Worm (Caenorhabditis elegans) whole organism, L3 larva: ENCODE measurements around the gene F46B6.5.

ENCODE experiments used
- R02D3.7 ChIP-seq: fragments of 150-350 bp; optimal IDR thresholded peaks from 2 replicates; lab custom pipeline; 2014; ENCODE audit warnings: missing biosample characterization, missing genetic modification characterization
- ZK546.5 ChIP-seq: sonication (generic microtip); optimal IDR thresholded peaks from 2 replicates; lab custom pipeline; 2017; ENCODE audit warnings: missing biosample characterization, missing genetic modification characterization
- aly-2 ChIP-seq: fragments of 150-350 bp; optimal IDR thresholded peaks from 2 replicates; lab custom pipeline; 2014; ENCODE audit warnings: missing biosample characterization, missing genetic modification characterization
- ama-1 ChIP-seq: fragments of 150-350 bp; optimal IDR thresholded peaks from 2 replicates; lab custom pipeline; 2018
- ceh-28 ChIP-seq: fragments of 150-350 bp; optimal IDR thresholded peaks from 2 replicates; lab custom pipeline; 2014; ENCODE audit warnings: missing biosample characterization, missing genetic modification reagents, missing genetic modification characterization
- ceh-82 ChIP-seq: fragments of 150-350 bp; optimal IDR thresholded peaks from 2 replicates; lab custom pipeline; 2014; ENCODE audit warnings: missing biosample characterization, missing genetic modification characterization
- ceh-9 ChIP-seq: sonication (generic microtip); optimal IDR thresholded peaks from 2 replicates; lab custom pipeline; 2018; ENCODE audit warnings: missing biosample characterization, missing genetic modification characterization
- daf-12 ChIP-seq: fragments of 150-350 bp; optimal IDR thresholded peaks from 2 replicates; lab custom pipeline; 2014; ENCODE audit warnings: missing biosample characterization, missing genetic modification reagents, missing genetic modification characterization
- egl-27 ChIP-seq: sonication (generic microtip); optimal IDR thresholded peaks from 4 replicates; lab custom pipeline; 2017; ENCODE audit warnings: missing biosample characterization, missing genetic modification reagents, missing genetic modification characterization
- elt-1 ChIP-seq: fragments of 150-350 bp; optimal IDR thresholded peaks from 2 replicates; lab custom pipeline; 2014; ENCODE audit warnings: missing biosample characterization, missing genetic modification characterization
- elt-2 ChIP-seq: sonication (generic microtip); optimal IDR thresholded peaks from 2 replicates; lab custom pipeline; 2016; ENCODE audit warnings: missing genetic modification reagents, mild to moderate bottlenecking, missing genetic modification characterization, missing compliant biosample characterization
- elt-3 ChIP-seq, 3 experiments: fragments of 150-350 bp in 1 of 3; sonication (generic microtip) in 2 of 3; optimal IDR thresholded peaks; 2 replicates in 2 of 3; 4 replicates in 1 of 3; lab custom pipeline; 2014 to 2017; ENCODE audit warnings: missing biosample characterization in 3 of 3, missing genetic modification characterization in 3 of 3
- eor-1 ChIP-seq, 2 experiments: fragments of 150-350 bp; optimal IDR thresholded peaks; 2 replicates each; lab custom pipeline; 2014 to 2018; ENCODE audit warnings: missing biosample characterization in 2 of 2, missing genetic modification characterization in 2 of 2
- fkh-10 ChIP-seq: sonication (generic microtip); optimal IDR thresholded peaks from 2 replicates; lab custom pipeline; 2017; ENCODE audit warnings: missing biosample characterization, missing genetic modification reagents, missing genetic modification characterization
- hmg-11 ChIP-seq: sonication (generic microtip); optimal IDR thresholded peaks from 2 replicates; lab custom pipeline; 2016; ENCODE audit warnings: missing genetic modification characterization, missing compliant biosample characterization
- jun-1 ChIP-seq: fragments of 150-350 bp; optimal IDR thresholded peaks from 2 replicates; lab custom pipeline; 2014; ENCODE audit warnings: missing biosample characterization, missing genetic modification reagents, missing genetic modification characterization
- lin-15B ChIP-seq: fragments of 150-350 bp; optimal IDR thresholded peaks from 2 replicates; lab custom pipeline; 2014; ENCODE audit warnings: missing biosample characterization, missing genetic modification characterization
- lin-39 ChIP-seq: fragments of 150-350 bp; optimal IDR thresholded peaks from 2 replicates; lab custom pipeline; 2018; ENCODE audit warnings: missing biosample characterization, missing genetic modification reagents, missing genetic modification characterization
- lsy-12 ChIP-seq: sonication (generic microtip); optimal IDR thresholded peaks from 2 replicates; lab custom pipeline; 2016; ENCODE audit warnings: mild to moderate bottlenecking, missing genetic modification characterization, missing compliant biosample characterization
- mml-1 ChIP-seq: fragments of 150-350 bp; sonication (generic microtip); optimal IDR thresholded peaks from 3 replicates; lab custom pipeline; 2014; ENCODE audit warnings: missing biosample characterization, missing genetic modification characterization
- nfya-1 ChIP-seq: sonication (generic microtip); optimal IDR thresholded peaks from 2 replicates; lab custom pipeline; 2017; ENCODE audit warnings: missing genetic modification characterization, mild to moderate bottlenecking, missing compliant biosample characterization, antibody characterized with exemption, moderate library complexity; ENCODE audit not compliant: insufficient read depth
- nhr-12 ChIP-seq: fragments of 150-350 bp; optimal IDR thresholded peaks from 2 replicates; lab custom pipeline; 2014; ENCODE audit warnings: missing biosample characterization, missing genetic modification characterization
- nhr-23 ChIP-seq: fragments of 150-350 bp; optimal IDR thresholded peaks from 2 replicates; lab custom pipeline; 2014; ENCODE audit warnings: missing biosample characterization, missing genetic modification reagents, missing genetic modification characterization
- nhr-237 ChIP-seq: fragments of 150-350 bp; optimal IDR thresholded peaks from 2 replicates; lab custom pipeline; 2014; ENCODE audit warnings: missing biosample characterization, missing genetic modification characterization
- nhr-25 ChIP-seq: sonication (generic microtip); optimal IDR thresholded peaks from 2 replicates; lab custom pipeline; 2017; ENCODE audit warnings: missing biosample characterization, missing genetic modification characterization
- nhr-28 ChIP-seq: fragments of 150-350 bp; optimal IDR thresholded peaks from 2 replicates; lab custom pipeline; 2014; ENCODE audit warnings: missing biosample characterization, missing genetic modification characterization
- nhr-43 ChIP-seq: sonication (generic microtip); optimal IDR thresholded peaks from 2 replicates; lab custom pipeline; 2016; ENCODE audit warnings: mild to moderate bottlenecking, missing genetic modification characterization, missing compliant biosample characterization; ENCODE audit not compliant: poor library complexity, severe bottlenecking
- nhr-76 ChIP-seq: fragments of 150-350 bp; sonication (generic microtip); optimal IDR thresholded peaks from 5 replicates; lab custom pipeline; 2014; ENCODE audit warnings: missing biosample characterization, missing genetic modification characterization
- nhr-77 ChIP-seq: fragments of 150-350 bp; optimal IDR thresholded peaks from 2 replicates; lab custom pipeline; 2014; ENCODE audit warnings: missing biosample characterization, missing genetic modification characterization
- pha-4 ChIP-seq: fragments of 150-350 bp; optimal IDR thresholded peaks from 2 replicates; lab custom pipeline; 2014; ENCODE audit warnings: missing biosample characterization, missing genetic modification reagents, missing genetic modification characterization
- pqm-1 ChIP-seq: fragments of 150-350 bp; optimal IDR thresholded peaks from 2 replicates; lab custom pipeline; 2017; ENCODE audit warnings: missing biosample characterization, missing genetic modification characterization, inconsistent platforms
- sea-2 ChIP-seq: fragments of 150-350 bp; sonication (generic microtip); optimal IDR thresholded peaks from 4 replicates; lab custom pipeline; 2014; ENCODE audit warnings: missing biosample characterization, missing genetic modification reagents, missing genetic modification characterization
- skn-1 ChIP-seq: fragments of 150-350 bp; optimal IDR thresholded peaks from 2 replicates; lab custom pipeline; 2014; ENCODE audit warnings: missing biosample characterization, missing genetic modification characterization
- snpc-4 ChIP-seq: fragments of 150-350 bp; optimal IDR thresholded peaks from 2 replicates; lab custom pipeline; 2014; ENCODE audit warnings: missing biosample characterization, missing genetic modification characterization
- tbx-2 ChIP-seq: sonication (generic microtip); optimal IDR thresholded peaks from 2 replicates; lab custom pipeline; 2016; ENCODE audit warnings: mild to moderate bottlenecking, missing genetic modification characterization, missing compliant biosample characterization
- unc-39 ChIP-seq: sonication (generic microtip); optimal IDR thresholded peaks from 4 replicates; lab custom pipeline; 2017; ENCODE audit warnings: missing biosample characterization, missing genetic modification characterization
- unc-62 ChIP-seq: fragments of 150-350 bp; sonication (generic microtip); optimal IDR thresholded peaks from 4 replicates; lab custom pipeline; 2014; ENCODE audit warnings: missing biosample characterization, missing genetic modification reagents, missing genetic modification characterization
- zag-1 ChIP-seq: fragments of 150-350 bp; optimal IDR thresholded peaks from 2 replicates; lab custom pipeline; 2014; ENCODE audit warnings: missing biosample characterization, missing genetic modification characterization
- ztf-4 ChIP-seq: fragments of 150-350 bp; optimal IDR thresholded peaks from 2 replicates; lab custom pipeline; 2014; ENCODE audit warnings: missing biosample characterization, missing genetic modification characterization

F46B6.5 gene

ce11 chrV:9789657-9790261, 6.9 kb upstream of the F46B6.5 start, which contains the start of gene ztf-7 (continued):
- no peak for TF ChIP-seq elt-3 (tag; optimal IDR thresholded peaks at IDR 0.05; lab: Kevin White, UChicago)
- no peak for TF ChIP-seq eor-1 (tag; optimal IDR thresholded peaks at IDR 0.05; lab: Kevin White, UChicago)
- TF ChIP-seq nhr-25 (tag; lab: Kevin White, UChicago), result peak; percentile 99
- no peak for TF ChIP-seq nhr-237 (tag; lab: Kevin White, UChicago)
- peak; percentile 89 for TF ChIP-seq lin-15B
- peak; percentile 76 for TF ChIP-seq elt-1 (tag; lab: Kevin White, UChicago)
- peak; percentile 35 for TF ChIP-seq ceh-82
- no peak for TF ChIP-seq sea-2 (GFP tag; lab: Kevin White, UChicago)
- TF ChIP-seq daf-12 (tag; lab: Kevin White, UChicago), result no peak
- TF ChIP-seq mml-1 (tag; lab: Kevin White, UChicago), result no peak
- TF ChIP-seq nhr-23 (tag; lab: Kevin White, UChicago), result peak; percentile 97
- TF ChIP-seq egl-27 (tag; lab: Kevin White, UChicago), result peak; percentile 38
- TF ChIP-seq nfya-1 (tag; lab: Kevin White, UChicago), result peak; percentile 94
- TF ChIP-seq lin-39 (tag; lab: Kevin White, UChicago), result peak; percentile 95
- peak; percentile 80 for TF ChIP-seq hmg-11 (tag; lab: Kevin White, UChicago)
- peak; percentile 68 for TF ChIP-seq skn-1 (tag; lab: Kevin White, UChicago)
- no peak for TF ChIP-seq nhr-28 (tag; lab: Kevin White, UChicago)
- peak; percentile 96 for TF ChIP-seq lsy-12 (tag; lab: Kevin White, UChicago)
- peak; percentile 26 for TF ChIP-seq nhr-77 (tag; lab: Kevin White, UChicago)

- TF ChIP-seq ceh-28 (tag; lab: Kevin White, UChicago) (no peak), unc-39 (no peak), mml-1 (tag; lab: Kevin White, UChicago) (no peak), zag-1 (tag; lab: Kevin White, UChicago) (no peak), pqm-1 (no peak), skn-1 (tag; lab: Kevin White, UChicago) (no peak), ama-1 (lab: Kevin White, UChicago) (peak; percentile 80), fkh-10 (no peak), ztf-4 (no peak), pha-4 (tag; lab: Kevin White, UChicago) (no peak), nhr-43 (tag; lab: Kevin White, UChicago) (peak; percentile 49), nhr-23 (tag; lab: Kevin White, UChicago) (no peak), lin-39 (tag; lab: Kevin White, UChicago) (no peak), elt-2 (tag; lab: Kevin White, UChicago) (peak; percentile 21)
These were observed 3.9 kb upstream of the F46B6.5 start, which contains the start of gene F46B6.6 for ce11 chrV:9786721-9787131. Gene F46B6.6 (minus strand): TSS chrV:9786868.

- TF ChIP-seq elt-3 (tag; optimal IDR thresholded peaks at IDR 0.05; lab: Kevin White, UChicago) (no peak), R02D3.7 (no peak), lin-39 (tag; lab: Kevin White, UChicago) (no peak), ama-1 (lab: Kevin White, UChicago) (no peak), elt-2 (tag; lab: Kevin White, UChicago) (no peak), ceh-82 (no peak), daf-12 (tag; lab: Kevin White, UChicago) (no peak), fkh-10 (no peak), tbx-2 (tag; lab: Kevin White, UChicago) (no peak), sea-2 (GFP tag; lab: Kevin White, UChicago) (no peak), nhr-43 (tag; lab: Kevin White, UChicago) (no peak), unc-62 (GFP tag; lab: Kevin White, UChicago) (no peak), nhr-12 (tag; lab: Kevin White, UChicago) (no peak), nhr-28 (tag; lab: Kevin White, UChicago) (no peak)
These were observed 1.3 kb upstream of the F46B6.5 start for ce11 chrV:9784215-9784614.

- TF ChIP-seq snpc-4 (tag; lab: Kevin White, UChicago) (no peak), pha-4 (tag; lab: Kevin White, UChicago) (no peak), hmg-11 (tag; lab: Kevin White, UChicago) (no peak), elt-3 (tag; optimal IDR thresholded peaks at IDR 0.05; lab: Kevin White, UChicago) (no peak), nhr-12 (tag; lab: Kevin White, UChicago) (no peak), tbx-2 (tag; lab: Kevin White, UChicago) (no peak), ceh-9 (tag; lab: Kevin White, UChicago) (no peak), lin-39 (tag; lab: Kevin White, UChicago) (no peak), ZK546.5 (tag; lab: Kevin White, UChicago) (no peak), jun-1 (tag; lab: Kevin White, UChicago) (no peak), eor-1 (tag; optimal IDR thresholded peaks at IDR 0.05; lab: Kevin White, UChicago) (no peak), lin-15B (no peak), nhr-76 (tag; lab: Kevin White, UChicago) (no peak), nhr-25 (tag; lab: Kevin White, UChicago) (no peak), aly-2 (tag; lab: Kevin White, UChicago) (no peak), ztf-4 (no peak), lsy-12 (tag; lab: Kevin White, UChicago) (no peak), nhr-237 (tag; lab: Kevin White, UChicago) (no peak), nfya-1 (tag; lab: Kevin White, UChicago) (no peak)
These were observed 824 bp downstream of the F46B6.5 start for ce11 chrV:9782045-9782444.
